Worm (Caenorhabditis elegans): Measurements from ENCODE around the gene srh-76.
A peak's percentile ranks its signal among the peaks of the same experiment; 100 is the strongest.

Gene srh-76

DNA sequence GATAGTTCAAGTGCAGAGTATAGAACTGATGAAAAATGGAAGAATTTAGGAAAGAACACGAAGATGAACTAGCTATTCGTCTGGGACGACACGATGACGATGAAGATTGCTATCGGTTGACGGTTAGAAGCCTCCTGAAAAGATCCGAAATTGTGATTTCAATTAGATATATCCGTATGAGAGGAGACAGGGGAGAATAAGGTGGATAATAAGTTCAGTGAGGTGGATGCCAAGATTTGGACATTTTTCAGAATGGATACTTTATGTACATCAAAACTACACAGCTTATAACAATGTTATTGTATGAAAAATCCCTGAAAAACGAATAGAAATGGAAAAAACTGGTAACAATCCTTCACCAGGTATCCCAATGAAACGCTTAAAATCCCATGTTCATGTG, 35.5 kb upstream of the srh-76 start, which contains the start of gene nstp-3:
Gene nstp-3, minus strand, starts transcription at position 101 of the 400 bp plus-strand sequence.
- TF ChIP-seq aha-1 (tag) (peak; percentile 52), vab-7 (GFP tag; IDR thresholded peaks at IDR 0.05) (no peak)

DNA sequence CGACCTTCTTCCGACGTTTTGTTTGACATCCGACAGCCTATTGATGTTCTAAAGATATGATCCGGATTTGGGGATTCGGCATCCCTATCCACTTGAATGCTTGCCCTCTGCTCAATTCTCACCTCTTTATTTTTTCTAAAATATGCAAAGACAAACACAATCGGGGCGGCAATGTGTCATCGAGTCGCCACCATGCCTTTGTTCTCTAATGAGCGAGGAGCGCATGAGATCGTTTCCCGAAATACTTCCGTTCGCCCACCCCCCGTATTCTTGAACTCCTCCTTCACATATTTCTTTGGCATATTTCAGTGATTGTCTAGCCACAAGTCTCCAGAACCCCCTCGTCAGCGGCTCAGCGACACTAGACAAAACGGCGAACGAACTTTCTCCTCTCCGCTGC, 34.3 kb upstream of the srh-76 start, which contains the start of gene cyn-17:
Gene cyn-17, plus strand, starts transcription at position 301 of the 400 bp plus-strand sequence.
- TF ChIP-seq zfp-3 (GFP tag; conservative IDR thresholded peaks at IDR 0.05) (no peak), skn-1 (tag; optimal IDR thresholded peaks at IDR 0.05) (no peak)

DNA sequence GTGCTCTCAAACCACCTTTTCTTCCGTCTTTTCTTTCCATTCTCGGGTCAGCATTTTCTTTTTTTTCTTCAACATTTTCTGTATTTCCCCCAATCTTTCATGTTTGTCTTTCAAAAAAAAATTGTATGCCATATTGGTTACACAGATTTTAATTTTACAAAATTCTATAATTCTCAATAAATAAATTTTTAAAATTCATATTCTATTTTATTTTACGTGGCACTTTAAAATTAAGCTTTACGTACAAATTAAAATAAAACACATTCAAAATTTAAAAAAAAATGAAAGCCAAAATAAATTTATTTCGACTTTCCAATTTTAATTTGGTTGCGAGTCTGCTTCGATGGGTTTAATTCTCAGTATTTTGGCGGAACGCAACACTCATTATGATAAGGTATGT, 28.2 kb upstream of the srh-76 start, which contains the start of gene ZC250.5:
Gene ZC250.5, plus strand, starts transcription at position 301 of the 400 bp plus-strand sequence.
- TF ChIP-seq snpc-1.2 (GFP tag; IDR thresholded peaks at IDR 0.05) (no peak), ceh-20 (GFP tag; IDR thresholded peaks at IDR 0.05) (no peak)

DNA sequence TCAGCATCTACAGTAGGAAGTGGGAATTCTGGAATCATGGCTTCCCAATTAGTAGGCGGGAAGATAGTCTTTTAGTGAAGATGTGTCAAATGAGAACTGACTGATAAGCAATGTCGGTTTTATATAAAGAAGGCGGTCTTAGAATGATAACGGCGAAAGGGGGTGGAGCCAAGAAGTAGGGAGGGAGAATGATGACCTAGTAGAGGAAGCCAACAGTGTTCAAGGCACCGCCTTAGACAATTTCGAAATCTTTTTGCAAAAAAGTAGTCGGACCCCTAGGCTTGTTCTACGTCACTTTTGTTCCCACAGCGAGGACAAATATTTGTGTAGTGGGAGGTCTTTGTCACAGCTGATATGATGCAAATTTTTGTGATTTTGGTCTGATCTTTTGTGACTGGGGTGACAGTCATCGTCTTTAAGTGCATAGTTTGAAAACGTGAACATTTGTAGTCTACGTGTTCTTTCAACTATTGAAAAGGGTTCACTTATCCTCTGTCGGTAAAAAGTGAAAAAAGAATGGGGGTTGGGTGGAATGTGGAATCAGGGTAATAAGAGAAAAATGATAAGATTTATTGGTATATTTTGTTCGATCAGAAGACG, 20.5 kb upstream of the srh-76 start, which contains the start of gene ZC250.4:
Gene ZC250.4, minus strand, starts transcription at position 78 of the 600 bp plus-strand sequence.
- TF ChIP-seq T20F7.1 (GFP tag; optimal IDR thresholded peaks at IDR 0.05): no peak
- TF ChIP-seq hlh-11 (tag; optimal IDR thresholded peaks at IDR 0.05): peak; percentile 50
- TF ChIP-seq lin-13 (GFP tag; optimal IDR thresholded peaks at IDR 0.05): no peak
- TF ChIP-seq lsy-2 (tag; optimal IDR thresholded peaks at IDR 0.05): no peak
- TF ChIP-seq tra-1 (GFP tag; IDR thresholded peaks at IDR 0.05): 0 out of 2 replicates have a peak, but pooled peaks have one; percentile 4
- no peak for TF ChIP-seq zfp-2 (tag; optimal IDR thresholded peaks at IDR 0.05)
- no peak for TF ChIP-seq F49E8.2 (tag; optimal IDR thresholded peaks at IDR 0.05; ENCODE audit: borderline replicate concordance)
- peak; percentile 39 for TF ChIP-seq nhr-102 (tag; optimal IDR thresholded peaks at IDR 0.05)
- TF ChIP-seq mxl-2 (GFP tag; conservative IDR thresholded peaks at IDR 0.05): no peak
- peak; percentile 21 for TF ChIP-seq ama-1 (optimal IDR thresholded peaks at IDR 0.05)
- no peak for TF ChIP-seq Y48G9A.11 (GFP tag; IDR thresholded peaks at IDR 0.05)
- TF ChIP-seq hlh-30 (tag; optimal IDR thresholded peaks at IDR 0.05; ENCODE audit: insufficient read depth): no peak
- TF ChIP-seq spr-1 (tag; optimal IDR thresholded peaks at IDR 0.05): no peak
- TF ChIP-seq ceh-82 (tag; optimal IDR thresholded peaks at IDR 0.05): no peak
- TF ChIP-seq unc-130 (GFP tag; optimal IDR thresholded peaks at IDR 0.05): no peak
- TF ChIP-seq duxl-1 (tag; optimal IDR thresholded peaks at IDR 0.05; ENCODE audit: poor library complexity): no peak
- TF ChIP-seq F37D6.2 (tag; optimal IDR thresholded peaks at IDR 0.05): no peak
- TF ChIP-seq hif-1 (tag; optimal IDR thresholded peaks at IDR 0.05): peak in 1 of 2 experiments; percentile 73
- TF ChIP-seq hmg-1.1 (GFP tag; IDR thresholded peaks at IDR 0.05): no peak
- TF ChIP-seq ceh-32 (tag; optimal IDR thresholded peaks at IDR 0.05; ENCODE audit: poor library complexity): no peak
- no peak for TF ChIP-seq zip-2 (tag; optimal IDR thresholded peaks at IDR 0.05)
- TF ChIP-seq T26A8.4 (GFP tag; IDR thresholded peaks at IDR 0.05): no peak
- TF ChIP-seq nhr-76 (tag; optimal IDR thresholded peaks at IDR 0.05): no peak
- TF ChIP-seq zag-1 (tag; optimal IDR thresholded peaks at IDR 0.05): no peak
- peak; percentile 12 for TF ChIP-seq nhr-28 (tag; optimal IDR thresholded peaks at IDR 0.05)
- TF ChIP-seq unc-62 (GFP tag; optimal IDR thresholded peaks at IDR 0.05 in 1 of 2): peak in 1 of 2 experiments; percentile 14
- no peak for TF ChIP-seq unc-62 (tag; optimal IDR thresholded peaks at IDR 0.05)
- TF ChIP-seq daf-12 (tag; optimal IDR thresholded peaks at IDR 0.05): no peak
- TF ChIP-seq nhr-237 (tag; optimal IDR thresholded peaks at IDR 0.05): no peak
- no peak for TF ChIP-seq zfp-3 (GFP tag; conservative IDR thresholded peaks at IDR 0.05)
- no peak for TF ChIP-seq lin-15B (tag; optimal IDR thresholded peaks at IDR 0.05)
- no peak for TF ChIP-seq D1046.2 (GFP tag; IDR thresholded peaks at IDR 0.05)
- no peak for TF ChIP-seq ZK337.2 (GFP tag; IDR thresholded peaks at IDR 0.05)
- no peak for TF ChIP-seq tag-97 (GFP tag; IDR thresholded peaks at IDR 0.05)
- peak; percentile 51 for TF ChIP-seq nhr-48 (tag; optimal IDR thresholded peaks at IDR 0.05)
- TF ChIP-seq ces-1 (GFP tag; optimal IDR thresholded peaks at IDR 0.05): no peak
- no peak for TF ChIP-seq ctbp-1 (GFP tag; IDR thresholded peaks at IDR 0.05)
- peak; percentile 41 for TF ChIP-seq dve-1 (tag; optimal IDR thresholded peaks at IDR 0.05; ENCODE audit: insufficient read depth)
- TF ChIP-seq dmd-9 (GFP tag; IDR thresholded peaks at IDR 0.05): no peak
- TF ChIP-seq dmd-6 (GFP tag; IDR thresholded peaks at IDR 0.05): peak; percentile 54; the same call in 1 of the 2 replicates
